Fruit fly (Drosophila melanogaster): ENCODE measurements around the gene CG12104.

Gene CG12104

DNA sequence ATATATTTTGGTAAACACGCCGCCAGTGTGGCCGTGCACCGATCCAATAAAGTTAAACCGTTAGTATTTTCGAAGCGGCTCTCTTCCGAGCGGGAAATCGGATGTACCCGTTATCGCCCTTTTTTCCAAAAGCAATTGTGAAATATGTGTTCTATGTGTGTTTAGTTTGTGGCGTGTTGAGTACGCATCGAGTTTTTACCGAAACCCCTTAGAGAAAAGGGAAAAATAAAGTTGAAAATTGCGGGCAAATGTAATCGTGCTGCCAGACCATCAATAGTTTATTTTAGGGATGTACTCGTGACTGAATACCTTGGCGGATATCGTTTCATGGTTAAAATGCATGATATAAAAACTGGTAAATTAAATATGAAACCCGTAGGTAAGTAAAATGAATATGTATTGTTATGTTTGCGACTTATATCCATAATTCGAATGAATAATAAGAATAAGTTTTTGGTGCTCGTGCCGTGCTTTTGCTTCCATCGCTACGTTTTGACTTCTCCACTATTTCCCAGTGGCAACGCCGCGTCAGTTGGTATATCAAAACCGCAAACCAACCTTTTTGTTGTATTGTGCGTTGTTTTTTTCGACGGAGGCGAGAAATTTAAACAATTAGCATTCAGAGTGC is 36.8 kb upstream of the CG12104 start, which contains the start of the genes Mettl2 and Bgb (continued):
- TF ChIP-seq CG5180 (GFP tag; optimal IDR thresholded peaks at IDR 0.05) (no peak), CG15073 (GFP tag; optimal IDR thresholded peaks at IDR 0.05) (no peak), br (optimal IDR thresholded peaks at IDR 0.05) (no peak), CG17328 (GFP tag; IDR thresholded peaks at IDR 0.05) (peak; percentile 63), sens (GFP tag) (peak; percentile 96), yki (optimal IDR thresholded peaks at IDR 0.05) (no peak), da (GFP tag; optimal IDR thresholded peaks at IDR 0.05) (peak; percentile 61), CG14441 (GFP tag; IDR thresholded peaks at IDR 0.05) (peak; percentile 81), Sox100B (GFP tag; optimal IDR thresholded peaks at IDR 0.05) (no peak), CG4617 (GFP tag; optimal IDR thresholded peaks at IDR 0.05; ENCODE audit: borderline replicate concordance) (peak; percentile 59), pnt (GFP tag; optimal IDR thresholded peaks at IDR 0.05) (peak; percentile 90), D19A (tag; optimal IDR thresholded peaks at IDR 0.05) (no peak), Chrac-16 (GFP tag; optimal IDR thresholded peaks at IDR 0.05) (peak; percentile 76), Ssrp (tag; optimal IDR thresholded peaks at IDR 0.05) (peak; percentile 73), CG11398 (GFP tag; optimal IDR thresholded peaks at IDR 0.05) (no peak), peb (GFP tag; IDR thresholded peaks at IDR 0.05) (peak; percentile 38; the same call in 1 of the 2 replicates), Ptx1 (GFP tag; IDR thresholded peaks at IDR 0.05) (peak; percentile 89), kay (GFP tag; optimal IDR thresholded peaks at IDR 0.05) (peak; percentile 74), Dref (GFP tag; IDR thresholded peaks at IDR 0.05) (no peak), tio (GFP tag; optimal IDR thresholded peaks at IDR 0.05) (no peak), B-H2 (GFP tag; optimal IDR thresholded peaks at IDR 0.05) (no peak), Gug (GFP tag; IDR thresholded peaks at IDR 0.05) (peak; percentile 93), CG17612 (GFP tag; IDR thresholded peaks at IDR 0.05) (peak; percentile 69), crol (GFP tag; IDR thresholded peaks at IDR 0.05) (no peak), CG31388 (GFP tag; optimal IDR thresholded peaks at IDR 0.05) (peak; percentile 43), Abd-B (GFP tag; optimal IDR thresholded peaks at IDR 0.05) (peak; percentile 86), CG6854 (GFP tag; optimal IDR thresholded peaks at IDR 0.05) (no peak), Bgb (GFP tag; IDR thresholded peaks at IDR 0.05; ENCODE audit: partially characterized antibody) (peak; percentile 88), slbo (GFP tag; IDR thresholded peaks at IDR 0.05) (peak; percentile 89), mam (GFP tag; optimal IDR thresholded peaks at IDR 0.05) (peak; percentile 90), CG8281 (tag; optimal IDR thresholded peaks at IDR 0.05) (no peak), Sin3A (optimal IDR thresholded peaks at IDR 0.05) (peak; percentile 95), sens-2 (GFP tag; IDR thresholded peaks at IDR 0.05) (no peak), CG2202 (tag; optimal IDR thresholded peaks at IDR 0.05) (peak; percentile 1), nerfin-1 (tag; optimal IDR thresholded peaks at IDR 0.05) (peak; percentile 54), CG10959 (GFP tag; IDR thresholded peaks at IDR 0.05) (peak; percentile 67), zen2 (GFP tag; IDR thresholded peaks at IDR 0.05; ENCODE audit: partially characterized antibody) (no peak), CG7556 (GFP tag; optimal IDR thresholded peaks at IDR 0.05) (peak; percentile 55), CG17568 (GFP tag; optimal IDR thresholded peaks at IDR 0.05) (no peak), gcm (GFP tag; optimal IDR thresholded peaks at IDR 0.05) (peak; percentile 31), CG7745 (tag; optimal IDR thresholded peaks at IDR 0.05) (no peak), CG7928 (GFP tag; optimal IDR thresholded peaks at IDR 0.05) (peak; percentile 2), al (GFP tag; IDR thresholded peaks at IDR 0.05) (peak; percentile 88), lilli (GFP tag; optimal IDR thresholded peaks at IDR 0.05) (peak; percentile 90), z (GFP tag; IDR thresholded peaks at IDR 0.05) (no peak), CG3847 (GFP tag; IDR thresholded peaks at IDR 0.05) (peak; percentile 82), CG10654 (GFP tag; optimal IDR thresholded peaks at IDR 0.05) (peak; percentile 68), CG9727 (GFP tag; optimal IDR thresholded peaks at IDR 0.05) (peak; percentile 72), pb (GFP tag; optimal IDR thresholded peaks at IDR 0.05) (peak; percentile 46), CG8924 (tag; optimal IDR thresholded peaks at IDR 0.05) (peak; percentile 60), Lim3 (GFP tag; IDR thresholded peaks at IDR 0.05) (no peak), HLHmδ (GFP tag; optimal IDR thresholded peaks at IDR 0.05) (no peak)
